Worm (Caenorhabditis elegans): Measurements from ENCODE around the gene srv-2.

srv-2 gene

DNA sequence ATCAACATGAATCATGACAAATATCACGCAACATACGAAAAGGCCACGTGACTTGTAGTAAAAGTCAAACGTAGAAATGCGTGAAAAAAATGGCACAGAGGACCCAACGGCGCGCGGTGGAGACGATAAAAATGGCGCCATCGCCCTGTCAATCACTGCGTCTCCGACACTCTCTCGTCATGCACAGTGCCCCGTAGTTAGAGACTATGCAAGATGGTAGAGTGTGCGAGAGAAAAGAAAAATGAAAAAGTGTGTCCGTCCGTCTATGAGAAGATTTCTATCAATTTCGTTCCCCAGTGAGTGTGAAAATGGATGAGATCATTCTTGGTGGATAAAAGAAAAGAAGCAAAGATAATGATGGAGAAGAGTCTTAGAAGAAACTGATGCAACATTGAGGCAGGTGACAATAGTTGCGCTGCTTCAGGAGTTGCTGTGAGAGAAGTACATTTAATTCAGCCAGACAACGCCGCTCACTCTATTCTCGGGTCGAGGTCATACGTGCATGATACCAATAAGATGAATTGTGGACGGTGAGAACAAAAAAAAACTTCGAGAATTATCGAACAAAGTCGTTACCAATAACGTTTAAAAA, 46.5 kb downstream of the srv-2 start (continued):
- TF ChIP-seq unc-30 (tag; optimal IDR thresholded peaks at IDR 0.05) (no peak), sox-4 (tag; optimal IDR thresholded peaks at IDR 0.05) (no peak), rnt-1 (tag; optimal IDR thresholded peaks at IDR 0.05) (peak; percentile 69), C04F5.9 (tag; optimal IDR thresholded peaks at IDR 0.05) (no peak), lin-13 (GFP tag; optimal IDR thresholded peaks at IDR 0.05) (peak; percentile 45), pag-3 (tag; optimal IDR thresholded peaks at IDR 0.05; ENCODE audit: borderline replicate concordance, insufficient read depth) (no peak), unc-98 (GFP tag; IDR thresholded peaks at IDR 0.05) (no peak), hlh-17 (GFP tag; optimal IDR thresholded peaks at IDR 0.05; ENCODE audit: borderline replicate concordance) (no peak), mef-2 (tag; optimal IDR thresholded peaks at IDR 0.05) (no peak), nhr-77 (tag; optimal IDR thresholded peaks at IDR 0.05) (peak; percentile 11), snu-23 (GFP tag; optimal IDR thresholded peaks at IDR 0.05) (peak; percentile 80), ceh-90 (tag; optimal IDR thresholded peaks at IDR 0.05) (no peak), ets-5 (GFP tag; IDR thresholded peaks at IDR 0.05) (no peak), dsc-1 (tag; optimal IDR thresholded peaks at IDR 0.05) (peak; percentile 37), C16A3.4 (tag; optimal IDR thresholded peaks at IDR 0.05) (peak; percentile 10), mdl-1 (tag; optimal IDR thresholded peaks at IDR 0.05) (peak in 1 of 2 experiments; percentile 61), unc-130 (tag; optimal IDR thresholded peaks at IDR 0.05) (peak; percentile 65), nhr-19 (GFP tag; conservative IDR thresholded peaks at IDR 0.05) (peak; percentile 67), ceh-63 (GFP tag; optimal IDR thresholded peaks at IDR 0.05) (no peak), xbp-1 (tag; optimal IDR thresholded peaks at IDR 0.05) (peak; percentile 55), pqm-1 (tag; optimal IDR thresholded peaks at IDR 0.05) (no peak), hpl-2 (GFP tag; optimal IDR thresholded peaks at IDR 0.05) (no peak), lsy-2 (tag; optimal IDR thresholded peaks at IDR 0.05) (peak; percentile 44 to 68), nhr-85 (tag) (peak; percentile 97), snpc-4 (tag; optimal IDR thresholded peaks at IDR 0.05) (peak; percentile 25), aly-2 (tag; optimal IDR thresholded peaks at IDR 0.05) (no peak), zip-4 (GFP tag; optimal IDR thresholded peaks at IDR 0.05) (no peak), ceh-82 (tag; optimal IDR thresholded peaks at IDR 0.05) (peak in 1 of 3 experiments; percentile 17), ztf-4 (tag; optimal IDR thresholded peaks at IDR 0.05) (peak; percentile 73), elt-2 (tag; optimal IDR thresholded peaks at IDR 0.05) (peak; percentile 61), nhr-76 (tag; optimal IDR thresholded peaks at IDR 0.05) (no peak), ama-1 (optimal IDR thresholded peaks at IDR 0.05) (peak; percentile 64), unc-86 (tag; optimal IDR thresholded peaks at IDR 0.05) (no peak)

DNA sequence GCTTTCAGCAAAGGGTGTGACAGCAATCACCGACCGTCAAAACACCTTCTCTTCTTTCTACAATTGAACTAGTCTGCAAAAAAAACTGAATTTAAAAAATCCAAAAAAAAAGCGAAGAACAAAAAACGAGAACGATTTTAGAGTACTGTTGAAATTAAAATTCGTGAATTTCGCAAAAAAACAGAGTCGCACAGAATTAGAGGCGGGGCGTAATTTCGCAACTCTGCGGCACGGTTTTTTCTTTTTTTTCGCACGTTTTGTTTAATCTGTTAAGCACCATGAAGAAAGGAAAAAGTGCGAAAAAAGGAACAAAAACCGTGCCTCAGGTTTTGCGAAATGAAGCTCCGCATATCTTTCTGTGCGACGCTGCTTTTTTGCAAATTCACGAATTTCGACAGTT, 47.1 kb downstream of the srv-2 start, which contains the start of gene mnk-1:
Gene mnk-1 (minus strand): TSS at position 73 of the 400 bp plus-strand sequence.
- TF ChIP-seq aly-2 (tag; optimal IDR thresholded peaks at IDR 0.05) (no peak), hlh-4 (tag; optimal IDR thresholded peaks at IDR 0.05) (no peak), ztf-11 (tag; optimal IDR thresholded peaks at IDR 0.05) (peak in 1 of 2 experiments; percentile 39), nhr-28 (tag; optimal IDR thresholded peaks at IDR 0.05) (no peak)

DNA sequence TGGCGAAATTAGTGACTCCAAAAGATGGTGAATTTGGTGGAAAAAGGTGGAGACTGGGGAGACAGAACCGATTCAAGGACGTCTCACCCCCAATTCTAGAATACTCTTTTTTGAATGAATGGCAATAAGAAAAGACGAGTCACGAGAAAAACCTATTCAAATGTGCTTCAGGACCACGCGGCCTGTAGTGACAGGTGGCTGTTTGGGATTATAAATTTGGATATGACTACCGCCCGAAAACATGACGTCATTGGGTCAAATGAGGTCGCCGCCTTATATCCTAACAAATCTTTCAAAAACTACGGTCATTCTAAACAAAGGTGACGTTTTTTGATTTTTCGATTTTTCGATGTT, 48.1 kb downstream of the srv-2 start:
- TF ChIP-seq jun-1 (tag; optimal IDR thresholded peaks at IDR 0.05), result no peak
- TF ChIP-seq dpl-1 (GFP tag; optimal IDR thresholded peaks at IDR 0.05), result no peak
- TF ChIP-seq lin-14 (GFP tag; optimal IDR thresholded peaks at IDR 0.05), result peak; percentile 1
- peak; percentile 22 for TF ChIP-seq lin-13 (GFP tag; optimal IDR thresholded peaks at IDR 0.05)
- no peak for TF ChIP-seq fkh-4 (tag; optimal IDR thresholded peaks at IDR 0.05; ENCODE audit: borderline replicate concordance)
- peak; percentile 11 for TF ChIP-seq nhr-47 (tag; optimal IDR thresholded peaks at IDR 0.05)
- peak; percentile 39 for TF ChIP-seq snu-23 (GFP tag; optimal IDR thresholded peaks at IDR 0.05)
- no peak for TF ChIP-seq tbx-2 (tag; optimal IDR thresholded peaks at IDR 0.05)
- TF ChIP-seq grh-1 (GFP tag; IDR thresholded peaks at IDR 0.05), result no peak
- no peak for TF ChIP-seq efl-1 (optimal IDR thresholded peaks at IDR 0.05)
- peak in 1 of 2 experiments; percentile 2 for TF ChIP-seq efl-1 (GFP tag; optimal IDR thresholded peaks at IDR 0.05 in 1 of 2)
- TF ChIP-seq nhr-71 (tag; optimal IDR thresholded peaks at IDR 0.05), result peak; percentile 21
- TF ChIP-seq swsn-7 (tag; optimal IDR thresholded peaks at IDR 0.05), result peak; percentile 9
- peak; percentile 88 for TF ChIP-seq nhr-85 (tag)
- no peak for TF ChIP-seq unc-30 (tag; optimal IDR thresholded peaks at IDR 0.05)
- no peak for TF ChIP-seq fkh-10 (GFP tag; optimal IDR thresholded peaks at IDR 0.05)
- no peak for TF ChIP-seq nhr-237 (tag; optimal IDR thresholded peaks at IDR 0.05)
- no peak for TF ChIP-seq fos-1 (tag; optimal IDR thresholded peaks at IDR 0.05)
- TF ChIP-seq ama-1 (optimal IDR thresholded peaks at IDR 0.05), result peak; percentile 34
- peak; percentile 38 for TF ChIP-seq nhr-90 (tag; optimal IDR thresholded peaks at IDR 0.05; ENCODE audit: poor library complexity)
- TF ChIP-seq Y116A8C.19 (tag; optimal IDR thresholded peaks at IDR 0.05; ENCODE audit: borderline replicate concordance), result no peak
